Worm (Caenorhabditis elegans) whole organism, L4 larva: ENCODE results near the gene B0001.4.

ENCODE experiments used
- hlh-30 ChIP-seq: sonication (generic microtip); optimal IDR thresholded peaks from 2 replicates; lab custom pipeline; 2017; ENCODE audit warnings: antibody characterized with exemption, mild to moderate bottlenecking, missing genetic modification characterization, missing compliant biosample characterization; ENCODE audit not compliant: insufficient read depth
- nhr-237 ChIP-seq: sonication (generic microtip); optimal IDR thresholded peaks from 2 replicates; lab custom pipeline; 2017; ENCODE audit warnings: missing biosample characterization, missing genetic modification characterization
- nhr-25 ChIP-seq: sonication (generic microtip); optimal IDR thresholded peaks from 2 replicates; lab custom pipeline; 2017; ENCODE audit warnings: missing genetic modification characterization, mild to moderate bottlenecking, missing compliant biosample characterization, antibody characterized with exemption, moderate library complexity, borderline replicate concordance; ENCODE audit not compliant: insufficient read depth
- set-16 ChIP-seq: fragments of 200-800 bp; sonication (Bioruptor generic); IDR thresholded peaks from 2 replicates; pipeline ENCODE4 v1.3.6; 2022; ENCODE audit warnings: missing genetic modification reagents, missing genetic modification characterization, missing compliant biosample characterization
- snpc-4 ChIP-seq: fragments of 150-350 bp; optimal IDR thresholded peaks from 2 replicates; lab custom pipeline; 2014; ENCODE audit warnings: missing biosample characterization, missing genetic modification characterization
- tag-97 ChIP-seq: fragments of 200-800 bp; sonication (Bioruptor generic); IDR thresholded peaks from 2 replicates; pipeline ENCODE4 v1.3.6; 2022; ENCODE audit warnings: missing genetic modification characterization, missing compliant biosample characterization
- unc-62 ChIP-seq, 3 experiments: fragments of 150-350 bp in 1 of 3; sonication (generic microtip); optimal IDR thresholded peaks in 2 of 3; peaks in 1 of 3; 1 replicate in 1 of 3; 2 replicates in 2 of 3; lab custom pipeline; 2014 to 2017; ENCODE audit warnings: missing biosample characterization in 3 of 3, missing genetic modification characterization in 3 of 3, missing genetic modification reagents in 3 of 3, missing genotype in 1 of 3
- ztf-11 ChIP-seq: fragments of 150-350 bp; optimal IDR thresholded peaks from 2 replicates; lab custom pipeline; 2014; ENCODE audit warnings: missing biosample characterization, missing genetic modification characterization

ce11 chrIV:12157915-12158314 lies 19.9 kb upstream of the B0001.4 start:
- TF ChIP-seq ztf-11, result no peak
- no peak for TF ChIP-seq snpc-4
- TF ChIP-seq hlh-30 (tag; lab: Kevin White, UChicago), result no peak
- no peak for TF ChIP-seq nhr-237 (tag; lab: Kevin White, UChicago)
- TF ChIP-seq nhr-25 (tag; lab: Kevin White, UChicago), result no peak
- TF ChIP-seq tag-97 (GFP tag; lab: Robert Waterston, UW), result no peak
- TF ChIP-seq unc-62 (GFP tag; optimal IDR thresholded peaks at IDR 0.05 in 1 of 2; lab: Kevin White, UChicago), result no peak
- no peak for TF ChIP-seq unc-62 (tag; optimal IDR thresholded peaks at IDR 0.05; lab: Kevin White, UChicago)
- TF ChIP-seq set-16, result no peak
